Worm (Caenorhabditis elegans) whole organism, young adult: ENCODE results near the gene cul-6.

Experiments used
- F22D6.2 ChIP-seq: sonication (generic microtip); optimal IDR thresholded peaks from 2 replicates; lab custom pipeline; 2016; ENCODE audit warnings: mild to moderate bottlenecking, missing genetic modification characterization, missing compliant biosample characterization
- F57A8.1 ChIP-seq: fragments of 200-800 bp; sonication (Bioruptor generic); optimal IDR thresholded peaks from 2 replicates; lab custom pipeline; 2018; ENCODE audit warnings: mild to moderate bottlenecking, missing genetic modification characterization, moderate library complexity, missing compliant biosample characterization
- Y79H2A.3 ChIP-seq: fragments of 200-800 bp; sonication (Bioruptor generic); conservative IDR thresholded peaks from 2 replicates; pipeline ENCODE4 v1.3.6; 2022; ENCODE audit warnings: missing genetic modification reagents, missing genetic modification characterization, missing compliant biosample characterization
- mcd-1 ChIP-seq: fragments of 200-800 bp; sonication (Bioruptor generic); IDR thresholded peaks from 2 replicates; pipeline ENCODE4 v1.3.6; 2022; ENCODE audit warnings: missing genetic modification reagents, missing genetic modification characterization, missing compliant biosample characterization
- pha-4 ChIP-seq: fragments of 150-350 bp; sonication (generic microtip); optimal IDR thresholded peaks from 2 replicates; lab custom pipeline; 2014; ENCODE audit warnings: missing biosample characterization, missing genetic modification reagents, missing genetic modification characterization
- ztf-22 ChIP-seq: fragments of 200-800 bp; sonication (Bioruptor generic); optimal IDR thresholded peaks from 2 replicates; lab custom pipeline; 2018; ENCODE audit warnings: mild to moderate bottlenecking, missing genetic modification characterization, moderate library complexity, missing compliant biosample characterization

- no peak for TF ChIP-seq mcd-1 (GFP tag; lab: Robert Waterston, UW)
- no peak for TF ChIP-seq F57A8.1 (GFP tag; lab: Kevin White, UChicago)
- TF ChIP-seq pha-4 (tag; lab: Kevin White, UChicago) = no peak
- no peak for TF ChIP-seq F22D6.2
- TF ChIP-seq Y79H2A.3 (GFP tag; lab: Robert Waterston, UW) = no peak
- TF ChIP-seq ztf-22 (GFP tag; lab: Kevin White, UChicago) = no peak
These were observed 40.7 kb upstream of the cul-6 start, which contains the start of gene ark-1 for ce11 chrIV:12630922-12631321.
